Fruit fly (Drosophila melanogaster) whole organism, wandering third instar larva: ENCODE measurements around the gene CG13113.

Source experiments
- N ChIP-seq: fragments of >200 bp; optimal IDR thresholded peaks from 2 replicates; lab custom pipeline; 2018; ENCODE audit warnings: missing biosample characterization, missing external identifiers, missing genetic modification characterization
- OdsH ChIP-seq: fragments of 200-800 bp; sonication (Bioruptor generic); optimal IDR thresholded peaks from 2 replicates; lab custom pipeline; 2016; ENCODE audit warnings: missing biosample characterization, mild to moderate bottlenecking, missing genetic modification characterization
- Vsx2 ChIP-seq: fragments of 200-300, 225-300 bp; sonication (Bioruptor generic); optimal IDR thresholded peaks from 2 replicates; lab custom pipeline; 2018; ENCODE audit warnings: missing biosample characterization, missing genetic modification characterization; ENCODE audit not compliant: partially characterized antibody

DNA sequence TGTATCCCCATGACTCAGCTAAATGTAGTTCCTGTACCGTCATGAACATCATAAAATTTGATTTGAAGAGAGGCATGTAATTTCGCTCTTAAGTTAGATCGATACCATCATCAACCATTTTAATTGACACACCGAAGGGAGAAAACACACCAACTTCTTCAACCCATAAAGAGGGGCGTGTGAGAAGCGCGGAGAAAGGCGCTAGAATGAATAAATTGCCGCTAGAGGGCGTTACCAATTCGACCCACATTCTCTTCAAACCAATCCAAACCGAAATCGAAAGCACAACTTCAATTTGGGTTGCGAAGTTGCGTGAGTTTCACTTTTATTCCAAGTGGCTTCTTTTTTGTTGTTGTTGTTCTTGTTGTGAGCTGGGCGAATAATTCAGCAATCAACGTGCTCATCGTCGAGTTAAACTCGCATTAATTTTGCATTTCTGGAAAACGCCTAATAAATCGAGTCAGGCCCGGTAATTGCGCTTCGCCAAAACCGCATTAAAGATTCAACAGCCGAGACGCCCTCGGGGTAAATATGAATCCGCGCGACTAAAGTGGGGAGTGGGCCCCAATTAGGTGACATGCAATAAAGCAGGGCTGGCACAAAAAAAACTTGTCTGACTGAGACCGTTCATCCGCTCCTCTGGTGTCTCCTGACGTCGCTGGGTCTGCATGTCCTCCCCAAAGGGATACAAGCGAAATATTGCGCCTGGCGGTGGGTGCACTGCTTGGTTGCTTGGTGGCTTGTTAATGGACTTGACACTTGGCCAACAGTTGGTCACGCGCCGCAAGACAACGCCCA lies 31.4 kb upstream of the CG13113 start:
- TF ChIP-seq Vsx2 (GFP tag; lab: Kevin White, UChicago) (no peak), N (GFP tag; lab: Kevin White, UChicago) (no peak), OdsH (GFP tag; lab: Kevin White, UChicago) (no peak)
